Worm (Caenorhabditis elegans) whole organism, late embryonic: ENCODE results near the gene T24H10.5.

Source experiments
- ama-1 ChIP-seq: fragments of 150-350 bp; optimal IDR thresholded peaks from 2 replicates; lab custom pipeline; 2014
- ceh-19 ChIP-seq: fragments of 200-800 bp; sonication (Bioruptor generic); optimal IDR thresholded peaks from 2 replicates; lab custom pipeline; 2018; ENCODE audit warnings: mild to moderate bottlenecking, missing genetic modification characterization, missing compliant biosample characterization
- tbx-7 ChIP-seq: sonication (generic microtip); optimal IDR thresholded peaks from 2 replicates; lab custom pipeline; 2016; ENCODE audit warnings: missing genotype, missing genetic modification characterization, missing compliant biosample characterization
- unc-86 ChIP-seq: sonication (generic microtip); optimal IDR thresholded peaks from 2 replicates; lab custom pipeline; 2016; ENCODE audit warnings: missing genetic modification characterization, missing compliant biosample characterization

- TF ChIP-seq tbx-7 (no peak), ama-1 (lab: Kevin White, UChicago) (no peak), unc-86 (tag; lab: Kevin White, UChicago) (no peak), ceh-19 (no peak)
Measured at ce11 chrII:9107095-9107769, 6.3 kb downstream of the T24H10.5 start, which contains the start of gene dyrb-1.
